Worm (Caenorhabditis elegans) whole organism, L1 larva: ENCODE results near the gene nlp-11.

Experiments used
- ceh-82 ChIP-seq, 3 experiments: fragments of 150-350 bp in 1 of 3; sonication (generic microtip) in 2 of 3; optimal IDR thresholded peaks; 2 replicates each; lab custom pipeline; 2014 to 2017; ENCODE audit warnings: missing biosample characterization in 3 of 3, missing genetic modification characterization in 3 of 3
- elt-2 ChIP-seq: sonication (generic microtip); optimal IDR thresholded peaks from 2 replicates; lab custom pipeline; 2016; ENCODE audit warnings: missing genetic modification characterization, mild to moderate bottlenecking, inconsistent platforms, missing compliant biosample characterization, missing genetic modification reagents
- fkh-10 ChIP-seq: sonication (generic microtip); optimal IDR thresholded peaks from 2 replicates; lab custom pipeline; 2017; ENCODE audit warnings: missing biosample characterization, missing genetic modification reagents, missing genetic modification characterization
- fos-1 ChIP-seq: fragments of 150-350 bp; optimal IDR thresholded peaks from 2 replicates; lab custom pipeline; 2014; ENCODE audit warnings: missing biosample characterization, missing genetic modification characterization
- irx-1 ChIP-seq: sonication (generic microtip); optimal IDR thresholded peaks from 2 replicates; lab custom pipeline; 2016; ENCODE audit warnings: missing genetic modification characterization, missing compliant biosample characterization
- lin-35 ChIP-seq, 2 experiments: fragments of 150-350 bp; optimal IDR thresholded peaks; 2 replicates each; lab custom pipeline; 2014; ENCODE audit warnings: missing biosample characterization in 2 of 2, missing genetic modification characterization in 2 of 2, missing genetic modification reagents in 2 of 2
- nhr-11 ChIP-seq: fragments of 150-350 bp; optimal IDR thresholded peaks from 2 replicates; lab custom pipeline; 2014; ENCODE audit warnings: missing biosample characterization, missing genetic modification characterization
- nhr-12 ChIP-seq: sonication (generic microtip); optimal IDR thresholded peaks from 2 replicates; lab custom pipeline; 2017; ENCODE audit warnings: missing biosample characterization, missing genetic modification characterization
- nhr-19 ChIP-seq: fragments of 200-800 bp; sonication (Bioruptor generic); conservative IDR thresholded peaks from 2 replicates; pipeline ENCODE4 v1.3.6; 2022; ENCODE audit warnings: missing genetic modification characterization, missing compliant biosample characterization
- skn-1 ChIP-seq: fragments of 150-350 bp; optimal IDR thresholded peaks from 2 replicates; lab custom pipeline; 2014; ENCODE audit warnings: missing biosample characterization, missing genetic modification characterization
- tbx-2 ChIP-seq: sonication (generic microtip); optimal IDR thresholded peaks from 2 replicates; lab custom pipeline; 2016; ENCODE audit warnings: missing genetic modification characterization, missing compliant biosample characterization
- unc-62 ChIP-seq: fragments of 150-350 bp; optimal IDR thresholded peaks from 2 replicates; lab custom pipeline; 2014; ENCODE audit warnings: missing biosample characterization, missing genetic modification reagents, missing genetic modification characterization

DNA sequence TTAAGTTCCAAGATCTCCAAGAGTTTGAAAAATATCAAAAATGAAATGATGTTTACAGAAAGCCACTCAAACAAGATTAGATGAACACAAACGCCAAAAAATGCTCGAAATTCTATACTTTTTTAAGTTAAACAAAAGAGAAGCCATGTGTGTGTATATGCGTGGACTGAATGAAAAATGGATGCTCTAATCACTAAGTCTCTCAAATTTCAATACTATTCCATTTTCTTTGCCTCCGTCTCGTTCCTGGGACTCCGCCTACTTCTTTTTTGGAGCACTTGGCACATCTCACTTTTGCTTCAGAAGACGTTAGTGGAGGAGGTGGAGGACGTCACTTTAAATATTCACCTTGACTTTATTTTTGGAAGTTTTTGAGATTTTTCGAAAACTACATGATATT, 11.9 kb downstream of the nlp-11 start:
- TF ChIP-seq ceh-82 (tag; optimal IDR thresholded peaks at IDR 0.05; lab: Kevin White, UChicago): no peak
- TF ChIP-seq fos-1 (tag; lab: Kevin White, UChicago): no peak
- no peak for TF ChIP-seq irx-1
- TF ChIP-seq nhr-19 (GFP tag; lab: Robert Waterston, UW): no peak
- no peak for TF ChIP-seq tbx-2 (tag; lab: Kevin White, UChicago)
- no peak for TF ChIP-seq fkh-10 (GFP tag; lab: Kevin White, UChicago)
- no peak for TF ChIP-seq unc-62
- TF ChIP-seq elt-2 (tag; lab: Kevin White, UChicago): no peak
- TF ChIP-seq nhr-11 (tag; lab: Kevin White, UChicago): no peak
- no peak for TF ChIP-seq lin-35 (GFP tag; optimal IDR thresholded peaks at IDR 0.05; lab: Kevin White, UChicago)
- TF ChIP-seq skn-1: no peak
- no peak for TF ChIP-seq nhr-12 (tag; lab: Kevin White, UChicago)
